Worm (Caenorhabditis elegans): ENCODE measurements around the gene T23D5.3.

Gene T23D5.3

DNA sequence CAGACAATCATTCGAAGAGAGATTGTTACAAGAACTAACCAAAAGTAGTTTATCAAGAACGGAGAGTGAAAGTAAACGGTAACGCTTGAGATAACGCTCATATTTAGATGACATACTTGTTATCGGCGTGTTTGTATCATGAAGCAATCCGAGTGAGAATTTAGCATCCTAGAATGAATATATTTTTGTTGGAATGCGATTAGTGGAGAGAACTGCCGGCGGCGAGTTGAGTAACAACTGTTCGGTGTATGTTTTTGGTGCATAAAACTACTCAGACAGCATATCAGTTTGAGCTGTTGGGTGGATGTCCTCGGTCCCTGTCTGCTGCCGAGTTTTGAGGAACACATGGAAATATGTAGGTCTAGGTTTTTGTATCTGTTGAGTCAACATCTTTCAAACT, at the start of gene T23D5.3:
Gene T23D5.3 (minus strand): TSS at position 101 of the 400 bp plus-strand sequence.
- no peak for TF ChIP-seq ztf-4 (tag; optimal IDR thresholded peaks at IDR 0.05)
- TF ChIP-seq nhr-25 (tag; optimal IDR thresholded peaks at IDR 0.05): no peak
- no peak for TF ChIP-seq mdl-1 (tag; optimal IDR thresholded peaks at IDR 0.05)
- TF ChIP-seq nhr-21 (tag; optimal IDR thresholded peaks at IDR 0.05): no peak
- no peak for TF ChIP-seq sma-3 (GFP tag; optimal IDR thresholded peaks at IDR 0.05)
- TF ChIP-seq crh-2 (tag; optimal IDR thresholded peaks at IDR 0.05): no peak

DNA sequence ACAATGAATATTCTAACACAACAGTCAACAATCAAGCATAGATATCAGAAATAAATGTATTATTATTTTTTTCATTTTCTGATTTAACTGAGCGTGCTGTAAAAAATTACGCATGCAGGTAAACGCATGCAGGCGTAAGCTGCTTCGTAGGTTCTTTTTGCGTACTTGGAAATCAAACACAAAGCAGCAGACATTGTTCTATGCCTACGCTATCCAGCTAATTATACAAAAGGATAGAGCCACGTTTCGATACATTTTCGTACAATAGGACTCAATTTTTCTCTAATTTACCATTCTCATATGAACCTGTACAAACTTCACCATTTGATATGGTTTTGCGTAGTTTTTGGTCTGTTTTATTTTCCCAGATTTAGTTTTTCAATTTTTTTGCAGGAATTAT, 49.0 kb upstream of the T23D5.3 start, which contains the start of gene T26E4.3:
Gene T26E4.3 (plus strand): TSS at position 301 of the 400 bp plus-strand sequence.
- TF ChIP-seq unc-62 (GFP tag; optimal IDR thresholded peaks at IDR 0.05): no peak
- no peak for TF ChIP-seq aly-2 (tag; optimal IDR thresholded peaks at IDR 0.05)
- TF ChIP-seq lsy-2 (tag; optimal IDR thresholded peaks at IDR 0.05): no peak
- no peak for TF ChIP-seq nhr-10 (tag; optimal IDR thresholded peaks at IDR 0.05)
- TF ChIP-seq fos-1 (tag; optimal IDR thresholded peaks at IDR 0.05): no peak
- no peak for TF ChIP-seq ztf-4 (tag; optimal IDR thresholded peaks at IDR 0.05)
- no peak for TF ChIP-seq lin-11 (tag; optimal IDR thresholded peaks at IDR 0.05)
- no peak for TF ChIP-seq peb-1 (tag; optimal IDR thresholded peaks at IDR 0.05)
- TF ChIP-seq F13H6.1 (tag; optimal IDR thresholded peaks at IDR 0.05): no peak
- no peak for TF ChIP-seq alr-1 (tag; optimal IDR thresholded peaks at IDR 0.05)
- no peak for TF ChIP-seq nhr-21 (tag; optimal IDR thresholded peaks at IDR 0.05)
- no peak for TF ChIP-seq snpc-4 (tag; optimal IDR thresholded peaks at IDR 0.05)
- TF ChIP-seq sem-4 (tag; optimal IDR thresholded peaks at IDR 0.05): no peak
- TF ChIP-seq zag-1 (tag; optimal IDR thresholded peaks at IDR 0.05): no peak
- no peak for TF ChIP-seq nhr-77 (tag; optimal IDR thresholded peaks at IDR 0.05)
- no peak for TF ChIP-seq unc-39 (tag; optimal IDR thresholded peaks at IDR 0.05)
- no peak for TF ChIP-seq sma-9 (GFP tag; optimal IDR thresholded peaks at IDR 0.05)
- no peak for TF ChIP-seq sma-9 (tag; optimal IDR thresholded peaks at IDR 0.05)

- no peak for TF ChIP-seq unc-62 (GFP tag; optimal IDR thresholded peaks at IDR 0.05)
- no peak for TF ChIP-seq zag-1 (tag; optimal IDR thresholded peaks at IDR 0.05)
- no peak for TF ChIP-seq snpc-4 (tag; optimal IDR thresholded peaks at IDR 0.05)
- TF ChIP-seq fos-1 (tag; optimal IDR thresholded peaks at IDR 0.05): no peak
- TF ChIP-seq sma-3 (GFP tag; optimal IDR thresholded peaks at IDR 0.05): no peak
- no peak for TF ChIP-seq nhr-6 (tag; optimal IDR thresholded peaks at IDR 0.05)
- TF ChIP-seq nhr-77 (tag; optimal IDR thresholded peaks at IDR 0.05): no peak
- TF ChIP-seq C34F6.9 (tag; optimal IDR thresholded peaks at IDR 0.05): no peak
- TF ChIP-seq mab-5 (tag; optimal IDR thresholded peaks at IDR 0.05): no peak
- no peak for TF ChIP-seq F13H6.1 (tag; optimal IDR thresholded peaks at IDR 0.05)
- no peak for TF ChIP-seq ama-1 (optimal IDR thresholded peaks at IDR 0.05)
- TF ChIP-seq blmp-1 (tag; optimal IDR thresholded peaks at IDR 0.05; ENCODE audit: insufficient read depth): no peak
- no peak for TF ChIP-seq sem-4 (tag; optimal IDR thresholded peaks at IDR 0.05)
- no peak for TF ChIP-seq gmeb-1 (tag; optimal IDR thresholded peaks at IDR 0.05)
- no peak for TF ChIP-seq mbf-1 (tag; optimal IDR thresholded peaks at IDR 0.05)
- no peak for TF ChIP-seq dmd-4 (tag; optimal IDR thresholded peaks at IDR 0.05)
- no peak for TF ChIP-seq mdl-1 (tag; optimal IDR thresholded peaks at IDR 0.05)
- TF ChIP-seq nhr-25 (tag; optimal IDR thresholded peaks at IDR 0.05): no peak
Measured at ce11 chrV:15781086-15781485, 47.6 kb upstream of the T23D5.3 start, which contains the start of gene T26E4.2. TSS of gene T26E4.2 (plus strand) at chrV:15781386.

DNA sequence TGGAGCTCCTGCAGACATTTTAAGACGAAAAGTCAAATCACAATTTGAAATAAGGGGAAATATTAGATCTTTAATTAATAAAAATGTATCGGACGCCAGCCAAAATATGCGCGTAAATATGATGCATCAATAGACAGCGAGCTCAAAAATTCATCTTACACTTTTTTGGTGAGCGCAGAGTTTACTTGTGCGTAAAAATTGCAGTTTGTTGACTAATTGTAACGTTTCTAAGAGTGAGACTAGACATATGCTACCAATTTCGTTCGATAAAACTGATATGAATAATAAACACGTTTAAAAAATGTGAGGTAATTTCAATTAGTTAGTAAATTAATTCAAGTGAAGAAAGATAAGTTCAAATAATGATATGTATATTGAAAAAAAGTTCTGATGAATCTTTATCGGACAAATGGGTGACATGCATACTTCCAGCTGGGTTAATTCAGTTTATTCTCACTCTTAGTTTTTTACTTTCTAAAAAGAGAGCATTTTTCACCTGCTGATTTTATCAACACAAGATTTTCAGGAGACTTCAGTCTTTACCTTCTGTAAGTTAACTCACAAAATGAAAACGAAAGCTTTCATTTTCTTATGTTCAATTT, 45.8 kb upstream of the T23D5.3 start, which contains the start of the genes nhr-285 and irld-52:
Gene nhr-285 (minus strand): TSS at position 101 of the 602 bp plus-strand sequence.
Gene irld-52 (plus strand): TSS at position 552 of the 602 bp plus-strand sequence.
- TF ChIP-seq lin-11 (tag; optimal IDR thresholded peaks at IDR 0.05) (no peak), F13H6.1 (tag; optimal IDR thresholded peaks at IDR 0.05) (no peak), Y55F3AM.14 (GFP tag; optimal IDR thresholded peaks at IDR 0.05) (no peak), skn-1 (tag; optimal IDR thresholded peaks at IDR 0.05) (no peak), mab-5 (tag; optimal IDR thresholded peaks at IDR 0.05) (no peak), unc-62 (GFP tag; optimal IDR thresholded peaks at IDR 0.05) (no peak), nhr-77 (tag; optimal IDR thresholded peaks at IDR 0.05) (no peak), sem-4 (tag; optimal IDR thresholded peaks at IDR 0.05) (no peak), ztf-11 (tag; optimal IDR thresholded peaks at IDR 0.05) (no peak), C34F6.9 (tag; optimal IDR thresholded peaks at IDR 0.05) (no peak), elt-3 (tag; optimal IDR thresholded peaks at IDR 0.05) (no peak), nhr-237 (tag; optimal IDR thresholded peaks at IDR 0.05) (no peak), lin-39 (tag; optimal IDR thresholded peaks at IDR 0.05) (no peak), ztf-1 (GFP tag; conservative IDR thresholded peaks at IDR 0.05) (no peak), lin-13 (GFP tag; optimal IDR thresholded peaks at IDR 0.05) (no peak), ceh-82 (tag; optimal IDR thresholded peaks at IDR 0.05) (no peak)

All from whole organism, L2 larva.